Worm (Caenorhabditis elegans): ENCODE measurements around the gene tmc-2.

Gene tmc-2

DNA sequence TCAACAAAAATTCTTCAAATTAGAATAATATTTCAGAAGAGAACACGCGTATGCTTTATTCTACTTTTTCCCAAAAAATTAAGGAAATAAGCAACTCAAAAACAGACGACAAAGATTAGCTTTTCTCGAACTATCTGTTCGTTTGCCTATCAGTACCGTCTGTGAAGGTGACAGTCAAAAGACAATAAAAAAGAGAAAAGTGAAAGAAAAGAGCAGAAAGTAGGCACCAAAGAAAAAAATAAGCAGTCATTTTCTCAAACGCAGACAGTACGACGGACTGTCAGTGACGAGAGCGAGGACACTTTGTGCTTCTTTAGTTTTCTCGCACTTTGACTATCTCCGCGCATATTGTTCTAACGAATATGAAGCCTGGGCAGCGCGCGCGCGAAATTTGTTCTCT, 37.0 kb upstream of the tmc-2 start:
- TF ChIP-seq sptf-1 (tag; optimal IDR thresholded peaks at IDR 0.05): no peak
- TF ChIP-seq nhr-76 (tag; optimal IDR thresholded peaks at IDR 0.05): no peak
- TF ChIP-seq hlh-1 (tag; optimal IDR thresholded peaks at IDR 0.05): no peak
- TF ChIP-seq snpc-4 (tag; optimal IDR thresholded peaks at IDR 0.05): no peak
- TF ChIP-seq unc-39 (tag; optimal IDR thresholded peaks at IDR 0.05): no peak
- TF ChIP-seq tbx-8 (GFP tag; optimal IDR thresholded peaks at IDR 0.05): no peak
- TF ChIP-seq lsy-2 (tag; optimal IDR thresholded peaks at IDR 0.05): no peak
- TF ChIP-seq elt-3 (tag; optimal IDR thresholded peaks at IDR 0.05): no peak

DNA sequence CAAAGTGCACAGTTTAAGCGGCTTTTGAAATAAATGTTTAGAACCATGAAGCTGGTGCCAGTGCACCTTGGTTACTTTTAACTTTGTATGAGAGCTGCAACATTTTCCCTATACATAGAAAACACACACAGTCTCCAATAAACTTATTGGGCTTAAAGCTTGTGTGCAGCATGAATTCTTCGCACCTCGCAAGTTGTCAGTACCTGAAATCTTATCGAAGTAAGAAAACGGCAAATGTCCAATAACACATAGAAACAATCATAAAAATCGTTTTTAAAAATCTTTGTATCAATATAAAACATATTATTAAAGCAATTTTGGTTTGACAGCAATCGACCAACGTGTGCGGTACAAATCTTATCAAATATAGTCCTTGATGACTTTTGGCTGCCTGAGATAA, 35.1 kb upstream of the tmc-2 start:
- no peak for TF ChIP-seq elt-1 (tag; optimal IDR thresholded peaks at IDR 0.05; ENCODE audit: borderline replicate concordance, insufficient read depth)
- TF ChIP-seq drap-1 (GFP tag; optimal IDR thresholded peaks at IDR 0.05): no peak
- no peak for TF ChIP-seq mab-5 (tag; optimal IDR thresholded peaks at IDR 0.05)
- no peak for TF ChIP-seq unc-62 (GFP tag; optimal IDR thresholded peaks at IDR 0.05)
- TF ChIP-seq nhr-76 (tag; optimal IDR thresholded peaks at IDR 0.05): no peak
- TF ChIP-seq nhr-2 (tag; optimal IDR thresholded peaks at IDR 0.05): no peak
- no peak for TF ChIP-seq bed-3 (GFP tag; optimal IDR thresholded peaks at IDR 0.05)
- no peak for TF ChIP-seq M03D4.4 (tag; optimal IDR thresholded peaks at IDR 0.05)
- no peak for TF ChIP-seq ceh-43 (GFP tag; optimal IDR thresholded peaks at IDR 0.05)
- no peak for TF ChIP-seq lin-13 (tag; optimal IDR thresholded peaks at IDR 0.05)
- TF ChIP-seq mls-2 (tag; optimal IDR thresholded peaks at IDR 0.05): no peak
- no peak for TF ChIP-seq zip-8 (tag; optimal IDR thresholded peaks at IDR 0.05)
- TF ChIP-seq lsy-2 (tag; optimal IDR thresholded peaks at IDR 0.05): no peak
- no peak for TF ChIP-seq cnd-1 (tag; optimal IDR thresholded peaks at IDR 0.05)
- TF ChIP-seq mep-1 (tag; optimal IDR thresholded peaks at IDR 0.05): no peak
- TF ChIP-seq sem-2 (GFP tag; optimal IDR thresholded peaks at IDR 0.05): no peak
- TF ChIP-seq snpc-4 (tag; optimal IDR thresholded peaks at IDR 0.05): no peak
- no peak for TF ChIP-seq lin-32 (GFP tag; optimal IDR thresholded peaks at IDR 0.05)
- no peak for TF ChIP-seq hlh-1 (tag; optimal IDR thresholded peaks at IDR 0.05)

DNA sequence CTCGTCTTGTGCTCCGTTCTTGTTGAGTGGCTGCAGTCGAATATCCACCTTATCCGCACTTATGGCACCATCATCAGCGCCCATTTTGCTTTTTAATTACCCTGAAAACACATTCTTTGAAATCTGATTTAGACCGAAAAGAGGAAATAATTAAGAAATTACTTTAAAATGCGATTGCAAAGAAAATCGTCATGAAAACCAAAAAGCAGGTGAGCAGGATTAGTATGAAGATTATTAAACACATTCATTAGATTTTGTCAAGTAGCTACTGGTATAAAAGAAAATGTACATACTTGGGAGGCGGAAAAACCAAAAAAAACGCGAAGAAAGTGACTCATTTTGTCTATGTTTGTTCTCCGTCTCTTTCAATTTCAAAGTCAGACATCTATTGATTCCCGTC, 32.8 kb upstream of the tmc-2 start, which contains the start of gene B0416.5:
TSS of gene B0416.5 (minus strand) at position 101 of the 400 bp plus-strand sequence.
- TF ChIP-seq blmp-1 (tag; optimal IDR thresholded peaks at IDR 0.05): no peak
- TF ChIP-seq unc-62 (GFP tag; optimal IDR thresholded peaks at IDR 0.05): no peak
- TF ChIP-seq elt-1 (tag; optimal IDR thresholded peaks at IDR 0.05; ENCODE audit: borderline replicate concordance, insufficient read depth): no peak
- no peak for TF ChIP-seq ceh-83 (GFP tag; optimal IDR thresholded peaks at IDR 0.05)
- no peak for TF ChIP-seq nhr-12 (tag; optimal IDR thresholded peaks at IDR 0.05)
- no peak for TF ChIP-seq hlh-1 (tag; optimal IDR thresholded peaks at IDR 0.05)
- TF ChIP-seq ceh-43 (GFP tag; optimal IDR thresholded peaks at IDR 0.05): no peak

DNA sequence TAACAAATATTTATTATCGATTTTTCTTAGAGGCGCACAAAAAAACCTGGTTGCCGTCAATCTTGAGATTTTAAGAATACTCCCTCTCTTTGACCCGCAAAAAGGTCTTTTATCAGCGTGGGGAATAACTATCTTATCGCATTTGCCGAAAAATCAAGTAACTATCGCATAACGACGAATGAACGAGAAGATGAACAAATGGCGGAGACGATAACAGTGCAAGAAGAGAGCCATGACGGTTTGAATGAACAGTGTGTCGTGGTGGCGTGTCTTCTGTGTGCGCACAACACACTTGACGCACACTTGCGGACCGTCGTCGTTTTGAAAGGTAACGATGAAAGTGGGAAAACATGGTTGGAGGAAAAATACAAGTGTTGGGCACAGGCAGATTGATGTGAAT, 31.6 kb upstream of the tmc-2 start:
- no peak for TF ChIP-seq ham-2 (GFP tag; optimal IDR thresholded peaks at IDR 0.05)
- peak; percentile 11 for TF ChIP-seq mep-1 (tag; optimal IDR thresholded peaks at IDR 0.05)
- peak; percentile 60 for TF ChIP-seq elt-1 (tag; optimal IDR thresholded peaks at IDR 0.05; ENCODE audit: borderline replicate concordance, insufficient read depth)

DNA sequence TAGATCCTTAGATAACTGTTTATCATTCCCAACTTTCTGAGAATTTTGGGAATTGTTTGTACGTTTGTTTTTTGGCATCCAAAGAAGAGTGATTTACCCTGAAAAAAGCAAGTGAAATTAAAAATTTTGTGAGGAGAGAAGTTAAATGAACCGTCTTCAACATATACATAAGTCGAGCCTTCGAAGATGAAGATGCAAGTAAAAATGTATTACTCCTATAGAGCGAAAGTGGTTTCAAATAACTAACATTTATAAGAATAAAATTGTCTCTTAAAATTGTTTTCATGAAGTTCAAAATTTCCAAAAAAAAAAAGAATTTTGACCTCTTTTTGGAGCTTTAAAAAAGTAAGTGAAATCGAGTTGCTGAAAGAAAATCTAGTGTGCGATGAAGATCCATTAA, 28.9 kb upstream of the tmc-2 start, which contains the start of gene B0416.10:
TSS of gene B0416.10 (minus strand) at position 101 of the 400 bp plus-strand sequence.
- TF ChIP-seq ceh-39 (tag; optimal IDR thresholded peaks at IDR 0.05): no peak
- no peak for TF ChIP-seq unc-62 (GFP tag; optimal IDR thresholded peaks at IDR 0.05)

DNA sequence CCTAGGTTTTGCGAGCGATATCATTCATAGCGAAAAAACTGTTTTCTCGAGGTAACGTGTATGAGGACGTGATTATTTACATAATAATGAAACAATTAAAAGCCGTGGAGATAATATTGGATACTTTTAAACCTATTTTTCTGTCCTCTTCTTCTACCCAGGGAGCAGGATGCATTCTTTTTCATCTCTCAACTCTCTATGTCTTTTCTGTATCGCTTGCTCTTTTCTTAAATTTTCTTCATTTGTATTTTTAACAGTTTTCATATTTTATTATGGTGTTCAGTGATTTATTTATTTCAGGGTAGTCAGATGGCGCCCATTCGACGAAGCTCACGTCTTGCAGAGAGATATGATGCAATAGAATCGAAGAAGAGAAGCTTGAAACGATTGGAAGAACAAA, 24.9 kb upstream of the tmc-2 start, which contains the start of gene B0416.4:
TSS of gene B0416.4 (plus strand) at position 301 of the 400 bp plus-strand sequence.
- TF ChIP-seq nhr-76 (tag; optimal IDR thresholded peaks at IDR 0.05) (no peak), lin-13 (tag; optimal IDR thresholded peaks at IDR 0.05) (no peak), unc-62 (GFP tag; optimal IDR thresholded peaks at IDR 0.05) (no peak), blmp-1 (tag; optimal IDR thresholded peaks at IDR 0.05) (no peak), mab-5 (tag; optimal IDR thresholded peaks at IDR 0.05) (no peak), drap-1 (GFP tag; optimal IDR thresholded peaks at IDR 0.05) (no peak), cnd-1 (tag; optimal IDR thresholded peaks at IDR 0.05) (no peak), nhr-237 (tag; optimal IDR thresholded peaks at IDR 0.05) (no peak), ces-1 (GFP tag; optimal IDR thresholded peaks at IDR 0.05) (no peak), sptf-1 (tag; optimal IDR thresholded peaks at IDR 0.05) (no peak), ham-2 (GFP tag; optimal IDR thresholded peaks at IDR 0.05) (no peak), unc-39 (tag; optimal IDR thresholded peaks at IDR 0.05) (no peak), flh-1 (GFP tag; optimal IDR thresholded peaks at IDR 0.05) (no peak), zip-8 (tag; optimal IDR thresholded peaks at IDR 0.05) (no peak), unc-120 (tag; optimal IDR thresholded peaks at IDR 0.05; ENCODE audit: poor library complexity, severe bottlenecking) (no peak), ceh-43 (GFP tag; optimal IDR thresholded peaks at IDR 0.05) (no peak), lsy-2 (tag; optimal IDR thresholded peaks at IDR 0.05) (no peak), ceh-39 (tag; optimal IDR thresholded peaks at IDR 0.05) (no peak), nhr-2 (tag; optimal IDR thresholded peaks at IDR 0.05) (no peak), lin-32 (GFP tag; optimal IDR thresholded peaks at IDR 0.05) (no peak)
